Worm (Caenorhabditis elegans) whole organism, L2 larva: ENCODE results near the gene tsp-1.

Experiments
- C34F6.9 ChIP-seq: fragments of 150-350 bp; optimal IDR thresholded peaks from 2 replicates; lab custom pipeline; 2014; ENCODE audit warnings: missing biosample characterization, missing genetic modification characterization
- F13H6.1 ChIP-seq: sonication (generic microtip); optimal IDR thresholded peaks from 2 replicates; lab custom pipeline; 2016; ENCODE audit warnings: missing genetic modification characterization, missing compliant biosample characterization
- R02D3.7 ChIP-seq: fragments of 150-350 bp; optimal IDR thresholded peaks from 2 replicates; lab custom pipeline; 2014; ENCODE audit warnings: missing biosample characterization, missing genetic modification characterization
- ZK546.5 ChIP-seq: sonication (generic microtip); optimal IDR thresholded peaks from 2 replicates; lab custom pipeline; 2017; ENCODE audit warnings: missing biosample characterization, missing genetic modification characterization
- aly-2 ChIP-seq: fragments of 150-350 bp; optimal IDR thresholded peaks from 2 replicates; lab custom pipeline; 2014; ENCODE audit warnings: missing biosample characterization, missing genetic modification characterization
- ama-1 ChIP-seq: fragments of 150-350 bp; optimal IDR thresholded peaks from 2 replicates; lab custom pipeline; 2018; ENCODE audit warnings: inconsistent platforms
- blmp-1 ChIP-seq: sonication (generic microtip); optimal IDR thresholded peaks from 2 replicates; lab custom pipeline; 2017; ENCODE audit warnings: missing genetic modification characterization, mild to moderate bottlenecking, missing compliant biosample characterization, antibody characterized with exemption, moderate library complexity; ENCODE audit not compliant: insufficient read depth
- ceh-16 ChIP-seq: fragments of 150-350 bp; optimal IDR thresholded peaks from 2 replicates; lab custom pipeline; 2014; ENCODE audit warnings: missing biosample characterization, missing genetic modification characterization
- ceh-82 ChIP-seq: fragments of 150-350 bp; optimal IDR thresholded peaks from 2 replicates; lab custom pipeline; 2014; ENCODE audit warnings: missing biosample characterization, missing genetic modification characterization
- crh-2 ChIP-seq: sonication (generic microtip); optimal IDR thresholded peaks from 2 replicates; lab custom pipeline; 2017; ENCODE audit warnings: missing biosample characterization, missing genetic modification characterization
- egl-27 ChIP-seq: sonication (generic microtip); optimal IDR thresholded peaks from 3 replicates; lab custom pipeline; 2017; ENCODE audit warnings: missing biosample characterization, missing genetic modification reagents, missing genetic modification characterization
- elt-1 ChIP-seq: fragments of 150-350 bp; optimal IDR thresholded peaks from 2 replicates; lab custom pipeline; 2014; ENCODE audit warnings: missing biosample characterization, missing genetic modification characterization
- elt-3 ChIP-seq: sonication (generic microtip); optimal IDR thresholded peaks from 2 replicates; lab custom pipeline; 2017; ENCODE audit warnings: missing biosample characterization, missing genetic modification characterization
- fos-1 ChIP-seq: fragments of 150-350 bp; optimal IDR thresholded peaks from 2 replicates; lab custom pipeline; 2014; ENCODE audit warnings: missing biosample characterization, missing genetic modification characterization
- gmeb-1 ChIP-seq: fragments of 150-350 bp; optimal IDR thresholded peaks from 2 replicates; lab custom pipeline; 2014; ENCODE audit warnings: missing biosample characterization, missing genetic modification characterization
- lin-13 ChIP-seq: fragments of 150-350 bp; optimal IDR thresholded peaks from 2 replicates; lab custom pipeline; 2014; ENCODE audit warnings: missing biosample characterization, missing genetic modification reagents, missing genetic modification characterization
- lin-39 ChIP-seq: fragments of 150-350 bp; optimal IDR thresholded peaks from 2 replicates; lab custom pipeline; 2014; ENCODE audit warnings: missing biosample characterization, missing genetic modification reagents, missing genetic modification characterization
- lsy-2 ChIP-seq, 2 experiments: fragments of 150-350 bp in 1 of 2; sonication (generic microtip) in 1 of 2; optimal IDR thresholded peaks; 2 replicates each; lab custom pipeline; 2014 to 2017; ENCODE audit warnings: missing biosample characterization in 2 of 2, missing genetic modification characterization in 2 of 2
- mab-5 ChIP-seq: fragments of 150-350 bp; optimal IDR thresholded peaks from 2 replicates; lab custom pipeline; 2014; ENCODE audit warnings: missing biosample characterization, missing genetic modification characterization
- mbf-1 ChIP-seq: sonication (generic microtip); optimal IDR thresholded peaks from 2 replicates; lab custom pipeline; 2017; ENCODE audit warnings: missing biosample characterization, missing genetic modification characterization
- mdl-1 ChIP-seq, 2 experiments: fragments of 150-350 bp in 1 of 2; sonication (generic microtip) in 1 of 2; optimal IDR thresholded peaks; 2 replicates each; lab custom pipeline; 2017; ENCODE audit warnings: missing biosample characterization in 2 of 2, missing genetic modification characterization in 2 of 2
- nhr-11 ChIP-seq: fragments of 150-350 bp; optimal IDR thresholded peaks from 2 replicates; lab custom pipeline; 2014; ENCODE audit warnings: missing biosample characterization, missing genetic modification characterization
- nhr-12 ChIP-seq: fragments of 150-350 bp; optimal IDR thresholded peaks from 2 replicates; lab custom pipeline; 2014; ENCODE audit warnings: missing biosample characterization, missing genetic modification characterization
- nhr-129 ChIP-seq: fragments of 150-350 bp; optimal IDR thresholded peaks from 2 replicates; lab custom pipeline; 2014; ENCODE audit warnings: missing biosample characterization, missing genetic modification characterization
- nhr-21 ChIP-seq: fragments of 150-350 bp; optimal IDR thresholded peaks from 2 replicates; lab custom pipeline; 2014; ENCODE audit warnings: missing biosample characterization, missing genetic modification characterization
- nhr-23 ChIP-seq: fragments of 150-350 bp; optimal IDR thresholded peaks from 2 replicates; lab custom pipeline; 2014; ENCODE audit warnings: missing biosample characterization, missing genetic modification reagents, missing genetic modification characterization
- nhr-237 ChIP-seq: fragments of 150-350 bp; optimal IDR thresholded peaks from 2 replicates; lab custom pipeline; 2014; ENCODE audit warnings: missing biosample characterization, missing genetic modification characterization
- nhr-25 ChIP-seq: fragments of 150-350 bp; sonication (generic microtip); optimal IDR thresholded peaks from 3 replicates; lab custom pipeline; 2014; ENCODE audit warnings: missing biosample characterization, missing genetic modification characterization
- nhr-6 ChIP-seq: fragments of 150-350 bp; optimal IDR thresholded peaks from 2 replicates; lab custom pipeline; 2014; ENCODE audit warnings: missing biosample characterization, missing genetic modification characterization
- skn-1 ChIP-seq: sonication (generic microtip); optimal IDR thresholded peaks from 2 replicates; lab custom pipeline; 2017; ENCODE audit warnings: missing biosample characterization, missing genetic modification characterization
- sma-3 ChIP-seq: sonication (generic microtip); optimal IDR thresholded peaks from 2 replicates; lab custom pipeline; 2016; ENCODE audit warnings: missing genetic modification reagents, missing genetic modification characterization, missing compliant biosample characterization
- sma-9 ChIP-seq, 2 experiments: fragments of 150-350 bp in 1 of 2; sonication (generic microtip) in 1 of 2; optimal IDR thresholded peaks; 2 replicates each; lab custom pipeline; 2014 to 2016; ENCODE audit warnings: missing genetic modification characterization in 2 of 2, mild to moderate bottlenecking in 1 of 2, missing biosample characterization in 1 of 2, missing compliant biosample characterization in 1 of 2, missing genetic modification reagents in 1 of 2, moderate library complexity in 1 of 2
- snpc-4 ChIP-seq: fragments of 150-350 bp; optimal IDR thresholded peaks from 2 replicates; lab custom pipeline; 2014; ENCODE audit warnings: missing biosample characterization, missing genetic modification characterization
- unc-55 ChIP-seq: fragments of 150-350 bp; sonication (generic microtip); optimal IDR thresholded peaks from 3 replicates; lab custom pipeline; 2014; ENCODE audit warnings: missing biosample characterization, missing genetic modification reagents, missing genetic modification characterization
- ztf-1 ChIP-seq: fragments of 200-800 bp; sonication (Bioruptor generic); conservative IDR thresholded peaks from 2 replicates; pipeline ENCODE4 v1.3.6; 2022; ENCODE audit warnings: missing genetic modification characterization, missing compliant biosample characterization
- ztf-11 ChIP-seq: sonication (generic microtip); optimal IDR thresholded peaks from 2 replicates; lab custom pipeline; 2017; ENCODE audit warnings: missing biosample characterization, missing genetic modification characterization
- ztf-4 ChIP-seq: fragments of 150-350 bp; optimal IDR thresholded peaks from 2 replicates; lab custom pipeline; 2014; ENCODE audit warnings: missing biosample characterization, missing genetic modification characterization

tsp-1 gene

DNA sequence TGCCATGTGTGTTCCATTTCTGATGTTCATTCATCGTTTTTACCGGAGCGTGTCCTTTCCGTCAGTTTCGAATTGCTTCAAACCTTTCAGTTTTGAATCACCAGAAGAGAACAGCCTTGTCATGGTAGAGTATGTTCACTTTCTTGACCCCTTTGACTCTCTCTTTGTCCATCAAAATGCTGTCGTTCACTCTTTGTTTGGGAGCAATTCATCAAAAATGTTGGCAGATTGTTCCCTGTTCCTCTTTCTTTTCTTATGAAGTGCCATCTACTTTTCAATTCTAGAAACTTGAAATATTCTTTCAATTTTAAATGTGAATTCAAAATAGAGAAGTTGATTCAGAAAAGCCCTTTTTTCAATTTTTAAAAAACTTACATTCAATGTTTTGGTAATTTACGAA lies 42.1 kb upstream of the tsp-1 start:
- TF ChIP-seq unc-55 (GFP tag; lab: Kevin White, UChicago) = peak; percentile 33
- no peak for TF ChIP-seq ztf-11 (tag; lab: Kevin White, UChicago)

- peak; percentile 1 for TF ChIP-seq C34F6.9
- no peak for TF ChIP-seq nhr-129 (tag; lab: Kevin White, UChicago)
Observed at ce11 chrIII:8280352-8280751, 41.1 kb upstream of the tsp-1 start.

ce11 chrIII:8279567-8279966 lies 40.3 kb upstream of the tsp-1 start:
- TF ChIP-seq sma-3 (GFP tag; lab: Kevin White, UChicago) (no peak), snpc-4 (tag; lab: Kevin White, UChicago) (no peak), aly-2 (tag; lab: Kevin White, UChicago) (no peak), blmp-1 (tag; lab: Kevin White, UChicago) (no peak), ZK546.5 (no peak), nhr-21 (tag; lab: Kevin White, UChicago) (no peak)

ce11 chrIII:8278801-8279200 lies 39.6 kb upstream of the tsp-1 start, which contains the start of gene mig-10:
mig-10 (plus strand) TSS chrIII:8279101.
- no peak for TF ChIP-seq R02D3.7 (tag; lab: Kevin White, UChicago)
- TF ChIP-seq ama-1 (lab: Kevin White, UChicago) = no peak
- TF ChIP-seq C34F6.9 = no peak
- no peak for TF ChIP-seq aly-2 (tag; lab: Kevin White, UChicago)
- TF ChIP-seq nhr-237 (tag; lab: Kevin White, UChicago) = no peak
- no peak for TF ChIP-seq lin-39 (tag; lab: Kevin White, UChicago)
- TF ChIP-seq ztf-11 (tag; lab: Kevin White, UChicago) = no peak
- no peak for TF ChIP-seq nhr-12 (tag; lab: Kevin White, UChicago)
- TF ChIP-seq sma-9 (GFP tag; optimal IDR thresholded peaks at IDR 0.05; lab: Kevin White, UChicago) = no peak
- no peak for TF ChIP-seq sma-9 (tag; optimal IDR thresholded peaks at IDR 0.05; lab: Kevin White, UChicago)
- TF ChIP-seq ztf-1 (GFP tag; lab: Robert Waterston, UW) = no peak
- TF ChIP-seq ceh-16 (tag; lab: Kevin White, UChicago) = no peak
- no peak for TF ChIP-seq mbf-1
- TF ChIP-seq, all 48 proteins: peak for 0

ce11 chrIII:8275871-8276270 lies 36.6 kb upstream of the tsp-1 start, which contains the start of gene clec-160:
clec-160 (minus strand) TSS chrIII:8275971.
- TF ChIP-seq mdl-1 (tag; optimal IDR thresholded peaks at IDR 0.05; lab: Kevin White, UChicago) (no peak), ceh-82 (no peak), sma-3 (GFP tag; lab: Kevin White, UChicago) (no peak), R02D3.7 (tag; lab: Kevin White, UChicago) (no peak), ZK546.5 (no peak), gmeb-1 (no peak)

DNA sequence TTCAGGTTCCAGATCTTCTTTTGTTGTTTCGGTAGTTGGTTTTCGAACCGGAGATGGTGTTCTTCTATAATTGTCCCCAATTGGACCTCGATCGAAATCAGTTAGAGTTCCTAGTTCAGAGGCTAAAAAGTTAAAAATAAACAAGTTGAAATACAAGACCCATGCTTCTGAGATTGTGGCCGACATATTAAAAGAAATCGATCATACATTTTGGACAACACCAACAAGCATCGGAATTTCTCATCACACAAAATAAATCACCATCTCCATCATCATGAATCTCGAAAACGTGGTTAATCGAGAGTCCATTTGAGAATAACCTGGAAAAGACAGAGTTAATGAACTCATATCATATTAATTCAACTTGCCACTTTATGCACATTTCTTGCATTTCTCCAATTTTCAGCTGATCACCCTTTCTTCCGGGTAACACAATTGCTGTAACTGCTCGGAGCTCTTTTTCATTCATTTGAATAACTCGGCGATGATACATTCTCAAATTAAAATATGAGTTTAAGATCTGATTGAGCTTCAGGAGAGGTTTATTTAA lies 32.5 kb upstream of the tsp-1 start, which contains the start of the genes mps-4 and F09G8.10:
TSS of gene mps-4 (minus strand) at position 101 of the 550 bp plus-strand sequence.
TSS of gene F09G8.10 (minus strand) at position 500 of the 550 bp plus-strand sequence.
- no peak for TF ChIP-seq gmeb-1
- TF ChIP-seq F13H6.1 = no peak
- no peak for TF ChIP-seq nhr-21 (tag; lab: Kevin White, UChicago)
- no peak for TF ChIP-seq mbf-1
- no peak for TF ChIP-seq lin-39 (tag; lab: Kevin White, UChicago)
- TF ChIP-seq nhr-23 (tag; lab: Kevin White, UChicago) = no peak
- no peak for TF ChIP-seq ceh-82
- TF ChIP-seq nhr-6 = no peak
- no peak for TF ChIP-seq ZK546.5
- TF ChIP-seq lin-13 (GFP tag; lab: Kevin White, UChicago) = no peak
- TF ChIP-seq crh-2 = no peak
- no peak for TF ChIP-seq elt-1 (tag; lab: Kevin White, UChicago)
- no peak for TF ChIP-seq ztf-4
- no peak for TF ChIP-seq blmp-1 (tag; lab: Kevin White, UChicago)
- TF ChIP-seq sma-9 (GFP tag; optimal IDR thresholded peaks at IDR 0.05; lab: Kevin White, UChicago) = no peak
- no peak for TF ChIP-seq sma-9 (tag; optimal IDR thresholded peaks at IDR 0.05; lab: Kevin White, UChicago)

DNA sequence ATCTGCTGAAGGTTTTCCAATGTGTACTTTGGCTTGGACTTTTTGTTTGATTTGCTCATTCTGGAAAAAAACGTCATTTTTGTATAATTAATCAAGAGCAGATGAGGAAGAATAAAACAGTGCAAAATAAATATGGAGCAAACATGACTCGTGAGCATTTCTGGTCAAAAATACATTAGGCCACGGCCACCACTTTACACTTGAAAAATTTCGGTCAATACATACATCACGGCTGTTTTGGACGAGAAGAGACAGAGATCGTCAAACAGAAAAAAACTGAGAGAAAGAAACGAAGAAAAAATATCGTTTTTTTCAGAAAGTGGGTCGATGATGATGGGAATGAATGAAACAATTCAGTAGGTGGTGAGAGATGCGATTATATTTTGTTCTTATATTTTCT lies 29.1 kb upstream of the tsp-1 start, which contains the start of the genes F09G8.7 and crn-7:
TSS of gene F09G8.7 (minus strand) at position 60 of the 400 bp plus-strand sequence.
TSS of gene crn-7 (plus strand) at position 236 of the 400 bp plus-strand sequence.
- TF ChIP-seq lin-39 (tag; lab: Kevin White, UChicago) (no peak), ztf-1 (GFP tag; lab: Robert Waterston, UW) (no peak), ceh-16 (tag; lab: Kevin White, UChicago) (no peak), elt-3 (tag; lab: Kevin White, UChicago) (no peak), mdl-1 (tag; optimal IDR thresholded peaks at IDR 0.05; lab: Kevin White, UChicago) (no peak), sma-3 (GFP tag; lab: Kevin White, UChicago) (no peak), nhr-11 (tag; lab: Kevin White, UChicago) (no peak), lin-13 (GFP tag; lab: Kevin White, UChicago) (no peak), nhr-25 (tag; lab: Kevin White, UChicago) (no peak), fos-1 (tag; lab: Kevin White, UChicago) (peak; percentile 20), C34F6.9 (peak; percentile 64), egl-27 (tag; lab: Kevin White, UChicago) (no peak), nhr-6 (no peak), ceh-82 (no peak), lsy-2 (tag; optimal IDR thresholded peaks at IDR 0.05; lab: Kevin White, UChicago) (peak in 1 of 2 experiments; percentile 47), nhr-12 (tag; lab: Kevin White, UChicago) (no peak), nhr-237 (tag; lab: Kevin White, UChicago) (no peak), skn-1 (tag; lab: Kevin White, UChicago) (no peak), mab-5 (no peak), crh-2 (no peak), ZK546.5 (no peak), sma-9 (GFP tag; optimal IDR thresholded peaks at IDR 0.05; lab: Kevin White, UChicago) (no peak), sma-9 (tag; optimal IDR thresholded peaks at IDR 0.05; lab: Kevin White, UChicago) (no peak)
